Worm (Caenorhabditis elegans) whole organism, L4 larva: ENCODE results near the gene C50B6.1.

ENCODE experiments used
- ceh-20 ChIP-seq: fragments of 200-800 bp; sonication (Bioruptor generic); IDR thresholded peaks from 2 replicates; pipeline ENCODE4 v1.3.6; 2022; ENCODE audit warnings: missing genetic modification reagents, missing genetic modification characterization, missing compliant biosample characterization
- mdl-1 ChIP-seq, 2 experiments: fragments of 150-350 bp in 1 of 2; sonication (generic microtip) in 1 of 2; optimal IDR thresholded peaks; 2 replicates each; lab custom pipeline; 2014 to 2017; ENCODE audit warnings: missing biosample characterization in 2 of 2, missing genetic modification characterization in 2 of 2
- nhr-77 ChIP-seq: fragments of 150-350 bp; optimal IDR thresholded peaks from 2 replicates; lab custom pipeline; 2014; ENCODE audit warnings: missing biosample characterization, missing genetic modification characterization
- ztf-11 ChIP-seq: fragments of 150-350 bp; optimal IDR thresholded peaks from 2 replicates; lab custom pipeline; 2014; ENCODE audit warnings: missing biosample characterization, missing genetic modification characterization

ce11 chrV:13357652-13358281, 49.1 kb downstream of the C50B6.1 start, which contains the start of gene F32H5.1:
- TF ChIP-seq ztf-11 (tag; lab: Kevin White, UChicago) (no peak), nhr-77 (no peak), mdl-1 (tag; optimal IDR thresholded peaks at IDR 0.05; lab: Kevin White, UChicago) (no peak), ceh-20 (GFP tag; lab: Robert Waterston, UW) (no peak)
